Fruit fly (Drosophila melanogaster) whole organism, embryonic: ENCODE measurements around the gene Decay.

Experiments used
- B-H1 ChIP-seq: fragments of 200-800 bp; sonication (Bioruptor generic); IDR thresholded peaks from 3 replicates; pipeline ENCODE4 v1.3.6; 2022; ENCODE audit warnings: missing biosample characterization, missing genetic modification characterization
- Bdp1 ChIP-seq: fragments of 200-800 bp; sonication (Bioruptor generic); optimal IDR thresholded peaks from 3 replicates; lab custom pipeline; 2016; ENCODE audit warnings: missing biosample characterization, missing genetic modification characterization
- CG10267 ChIP-seq: fragments of 200-800 bp; sonication (Bioruptor generic); optimal IDR thresholded peaks from 2 replicates; lab custom pipeline; 2018; ENCODE audit warnings: missing biosample characterization, mild to moderate bottlenecking, missing genetic modification characterization, moderate library complexity
- CG11247 ChIP-seq: fragments of 200-800 bp; sonication (Bioruptor generic); IDR thresholded peaks from 2 replicates; pipeline ENCODE4 v1.3.6; 2022; ENCODE audit warnings: missing biosample characterization, missing genetic modification characterization
- CG11504 ChIP-seq: fragments of 200-800 bp; sonication (Bioruptor generic); optimal IDR thresholded peaks from 3 replicates; lab custom pipeline; 2019; ENCODE audit warnings: missing biosample characterization, mild to moderate bottlenecking, missing genetic modification characterization, moderate library complexity
- CG11695 ChIP-seq: fragments of 200-800 bp; sonication (Bioruptor generic); IDR thresholded peaks from 3 replicates; pipeline ENCODE4 v1.3.6; 2022; ENCODE audit warnings: missing biosample characterization, missing genetic modification characterization
- CG13123 ChIP-seq: fragments of 200-800 bp; sonication (Bioruptor generic); optimal IDR thresholded peaks from 2 replicates; lab custom pipeline; 2016; ENCODE audit warnings: missing biosample characterization, missing genetic modification characterization
- CG14667 ChIP-seq: fragments of 200-800 bp; sonication (Bioruptor generic); IDR thresholded peaks from 2 replicates; pipeline ENCODE4 v1.3.6; 2022; ENCODE audit warnings: missing biosample characterization, missing genetic modification characterization
- CG14710 ChIP-seq: fragments of 200-800 bp; sonication (Bioruptor generic); optimal IDR thresholded peaks from 3 replicates; lab custom pipeline; 2019; ENCODE audit warnings: missing biosample characterization, mild to moderate bottlenecking, missing genetic modification characterization, moderate library complexity
- CG15269 ChIP-seq: fragments of 200-800 bp; sonication (Bioruptor generic); optimal IDR thresholded peaks from 2 replicates; lab custom pipeline; 2018; ENCODE audit warnings: missing biosample characterization, mild to moderate bottlenecking, missing genetic modification characterization, moderate library complexity
- CG15601 ChIP-seq: fragments of 200-800 bp; sonication (Bioruptor generic); optimal IDR thresholded peaks from 3 replicates; lab custom pipeline; 2019; ENCODE audit warnings: missing biosample characterization, mild to moderate bottlenecking, missing genetic modification characterization, moderate library complexity
- CG16815 ChIP-seq: fragments of 200-800 bp; sonication (Bioruptor generic); optimal IDR thresholded peaks from 3 replicates; lab custom pipeline; 2017; ENCODE audit warnings: missing biosample characterization, mild to moderate bottlenecking, missing genetic modification characterization
- CG17385 ChIP-seq: fragments of 200-800 bp; sonication (Bioruptor generic); optimal IDR thresholded peaks from 3 replicates; lab custom pipeline; 2018; ENCODE audit warnings: missing biosample characterization, mild to moderate bottlenecking, missing genetic modification characterization
- CG2712 ChIP-seq: fragments of 200-800 bp; optimal IDR thresholded peaks from 3 replicates; lab custom pipeline; 2019; ENCODE audit warnings: missing biosample characterization, mild to moderate bottlenecking, missing genetic modification characterization, moderate library complexity
- CG31365 ChIP-seq: fragments of 200-800 bp; sonication (Bioruptor generic); optimal IDR thresholded peaks from 2 replicates; lab custom pipeline; 2018; ENCODE audit warnings: missing biosample characterization, mild to moderate bottlenecking, missing genetic modification characterization
- CG32532 ChIP-seq: fragments of 200-800 bp; sonication (Bioruptor generic); IDR thresholded peaks from 2 replicates; pipeline ENCODE4 v1.3.6; 2022; ENCODE audit warnings: missing biosample characterization, missing genetic modification characterization
- CG4820 ChIP-seq: fragments of 200-800 bp; sonication (Bioruptor generic); optimal IDR thresholded peaks from 3 replicates; lab custom pipeline; 2016; ENCODE audit warnings: missing biosample characterization, missing genetic modification characterization
- CG9876 ChIP-seq: fragments of 200-800 bp; sonication (Bioruptor generic); optimal IDR thresholded peaks from 2 replicates; lab custom pipeline; 2016; ENCODE audit warnings: missing biosample characterization, missing genetic modification characterization
- Doc2 ChIP-seq: fragments of 200-800 bp; sonication (Bioruptor generic); IDR thresholded peaks from 2 replicates; pipeline ENCODE4 v1.3.6; 2022; ENCODE audit warnings: missing biosample characterization, missing genetic modification characterization
- Doc3 ChIP-seq: fragments of 200-800 bp; sonication (Bioruptor generic); IDR thresholded peaks from 3 replicates; pipeline ENCODE4 v1.3.6; 2022; ENCODE audit warnings: missing biosample characterization, missing genetic modification characterization; ENCODE audit not compliant: partially characterized antibody
- E2f1 ChIP-seq: fragments of 200-800 bp; sonication (Bioruptor generic); IDR thresholded peaks from 2 replicates; pipeline ENCODE4 v1.3.6; 2022; ENCODE audit warnings: missing biosample characterization, missing genetic modification characterization
- ERR ChIP-seq: fragments of 200-800 bp; sonication (Bioruptor generic); optimal IDR thresholded peaks from 2 replicates; lab custom pipeline; 2016; ENCODE audit warnings: missing biosample characterization, missing genetic modification characterization
- Fer2 ChIP-seq: fragments of 200-800 bp; sonication (Bioruptor generic); optimal IDR thresholded peaks from 2 replicates; lab custom pipeline; 2018; ENCODE audit warnings: missing biosample characterization, mild to moderate bottlenecking, missing genetic modification characterization, moderate library complexity
- H2.0 ChIP-seq: fragments of 200-800 bp; sonication (Bioruptor generic); IDR thresholded peaks from 2 replicates; pipeline ENCODE4 v1.3.6; 2022; ENCODE audit warnings: missing biosample characterization, missing genetic modification characterization
- HmgZ ChIP-seq: fragments of 200-800 bp; sonication (Bioruptor generic); optimal IDR thresholded peaks from 2 replicates; lab custom pipeline; 2018; ENCODE audit warnings: missing biosample characterization, mild to moderate bottlenecking, missing genetic modification characterization
- Lim3 ChIP-seq: fragments of 200-800 bp; sonication (Bioruptor generic); IDR thresholded peaks from 2 replicates; pipeline ENCODE4 v1.3.6; 2022; ENCODE audit warnings: missing biosample characterization, missing genetic modification characterization
- Oli ChIP-seq: fragments of 200-800 bp; sonication (Bioruptor generic); optimal IDR thresholded peaks from 2 replicates; lab custom pipeline; 2018; ENCODE audit warnings: missing biosample characterization, mild to moderate bottlenecking, missing genetic modification characterization, moderate library complexity
- Optix ChIP-seq: fragments of 200-800 bp; sonication (Bioruptor generic); IDR thresholded peaks from 3 replicates; pipeline ENCODE4 v1.3.6; 2022; ENCODE audit warnings: missing biosample characterization, missing genetic modification characterization
- Scr ChIP-seq: fragments of 200-800 bp; sonication (Bioruptor generic); IDR thresholded peaks from 2 replicates; pipeline ENCODE4 v1.3.6; 2022; ENCODE audit warnings: missing biosample characterization, missing genetic modification characterization; ENCODE audit not compliant: partially characterized antibody
- Sry-β ChIP-seq: fragments of 200-800 bp; sonication (Bioruptor generic); optimal IDR thresholded peaks from 2 replicates; lab custom pipeline; 2018; ENCODE audit warnings: missing biosample characterization, mild to moderate bottlenecking, missing genetic modification characterization, moderate library complexity
- amos ChIP-seq: fragments of 200-800 bp; sonication (Bioruptor generic); IDR thresholded peaks from 2 replicates; pipeline ENCODE4 v1.3.6; 2022; ENCODE audit warnings: missing biosample characterization, missing genetic modification characterization; ENCODE audit not compliant: partially characterized antibody
- aop ChIP-seq: fragments of 200-800 bp; sonication (Bioruptor generic); IDR thresholded peaks from 2 replicates; pipeline ENCODE4 v1.3.6; 2022; ENCODE audit warnings: missing biosample characterization, missing genetic modification characterization
- bigmax ChIP-seq: fragments of 200-800 bp; sonication (Bioruptor generic); optimal IDR thresholded peaks from 2 replicates; lab custom pipeline; 2018; ENCODE audit warnings: missing biosample characterization, mild to moderate bottlenecking, missing genetic modification characterization
- bowl ChIP-seq: fragments of 200-800 bp; sonication (Bioruptor generic); IDR thresholded peaks from 2 replicates; pipeline ENCODE4 v1.3.6; 2022; ENCODE audit warnings: missing biosample characterization, missing genetic modification characterization
- btn ChIP-seq: fragments of 200-800 bp; sonication (Bioruptor generic); optimal IDR thresholded peaks from 2 replicates; lab custom pipeline; 2016; ENCODE audit warnings: missing biosample characterization, missing genetic modification characterization
- cato ChIP-seq: fragments of 200-800 bp; sonication (Bioruptor generic); optimal IDR thresholded peaks from 2 replicates; lab custom pipeline; 2016; ENCODE audit warnings: missing biosample characterization, missing genetic modification characterization, borderline replicate concordance
- cwo ChIP-seq: fragments of 200-800 bp; sonication (Bioruptor generic); optimal IDR thresholded peaks from 3 replicates; lab custom pipeline; 2017; ENCODE audit warnings: missing biosample characterization, missing genetic modification characterization, mild to moderate bottlenecking, moderate library complexity, missing genetic modification reagents
- disco-r ChIP-seq: fragments of 200-800 bp; sonication (Bioruptor generic); optimal IDR thresholded peaks from 2 replicates; lab custom pipeline; 2016; ENCODE audit warnings: missing biosample characterization, missing genetic modification characterization
- dmrt99B ChIP-seq: fragments of 200-800 bp; sonication (Bioruptor generic); optimal IDR thresholded peaks from 2 replicates; lab custom pipeline; 2018; ENCODE audit warnings: missing biosample characterization, mild to moderate bottlenecking, missing genetic modification characterization, moderate library complexity
- fd64A ChIP-seq: fragments of 200-800 bp; sonication (Bioruptor generic); optimal IDR thresholded peaks from 3 replicates; lab custom pipeline; 2018; ENCODE audit warnings: missing biosample characterization, mild to moderate bottlenecking, missing genetic modification characterization
- gfzf ChIP-seq: fragments of 200-800 bp; sonication (Bioruptor generic); optimal IDR thresholded peaks from 2 replicates; lab custom pipeline; 2016; ENCODE audit warnings: missing biosample characterization, mild to moderate bottlenecking, missing genetic modification characterization, moderate library complexity
- h ChIP-seq: fragments of >200 bp; optimal IDR thresholded peaks from 2 replicates; lab custom pipeline; 2017
- knrl ChIP-seq: fragments of 200-800 bp; sonication (Bioruptor generic); IDR thresholded peaks from 3 replicates; pipeline ENCODE4 v1.3.6; 2022; ENCODE audit warnings: missing biosample characterization, missing genetic modification characterization; ENCODE audit not compliant: partially characterized antibody
- lilli ChIP-seq: fragments of 200-800 bp; sonication (Bioruptor generic); optimal IDR thresholded peaks from 3 replicates; lab custom pipeline; 2016; ENCODE audit warnings: missing biosample characterization, missing genetic modification characterization
- luna ChIP-seq: fragments of 200-800 bp; sonication (Bioruptor generic); optimal IDR thresholded peaks from 2 replicates; lab custom pipeline; 2016; ENCODE audit warnings: missing biosample characterization, missing genetic modification characterization
- pb ChIP-seq: fragments of 200-800 bp; sonication (Bioruptor generic); optimal IDR thresholded peaks from 3 replicates; lab custom pipeline; 2016; ENCODE audit warnings: missing biosample characterization, missing genetic modification characterization
- peb ChIP-seq: fragments of 200-800 bp; sonication (Bioruptor generic); IDR thresholded peaks from 2 replicates; pipeline ENCODE4 v1.3.6; 2022; ENCODE audit warnings: missing biosample characterization, missing genetic modification characterization
- phol ChIP-seq: fragments of 200-800 bp; sonication (Bioruptor generic); optimal IDR thresholded peaks from 3 replicates; lab custom pipeline; 2018; ENCODE audit warnings: missing biosample characterization, mild to moderate bottlenecking, missing genetic modification characterization, moderate library complexity
- salm ChIP-seq: fragments of 200-800 bp; sonication (Bioruptor generic); optimal IDR thresholded peaks from 2 replicates; lab custom pipeline; 2018; ENCODE audit warnings: missing biosample characterization, mild to moderate bottlenecking, missing genetic modification characterization
- sens-2 ChIP-seq: fragments of 200-800 bp; sonication (Bioruptor generic); IDR thresholded peaks from 2 replicates; pipeline ENCODE4 v1.3.6; 2022; ENCODE audit warnings: missing biosample characterization, missing genetic modification characterization
- sisA ChIP-seq: fragments of 200-800 bp; sonication (Bioruptor generic); IDR thresholded peaks from 2 replicates; pipeline ENCODE4 v1.3.6; 2022; ENCODE audit warnings: missing biosample characterization, missing genetic modification characterization
- tin ChIP-seq: fragments of 200-800 bp; sonication (Bioruptor generic); optimal IDR thresholded peaks from 3 replicates; lab custom pipeline; 2016; ENCODE audit warnings: missing biosample characterization, missing genetic modification characterization

Decay gene

dm6 chr3R:16455875-16456274, 45.0 kb downstream of the Decay start, which contains the start of gene CG14883 (continued):
- no peak for TF ChIP-seq B-H1 (GFP tag; lab: Robert Waterston, UW)
- no peak for TF ChIP-seq Sry-β (GFP tag; lab: Kevin White, UChicago)
- TF ChIP-seq tin: no peak
- no peak for TF ChIP-seq ERR (GFP tag; lab: Kevin White, UChicago)
- TF ChIP-seq peb: no peak
- TF ChIP-seq bowl (GFP tag; lab: Robert Waterston, UW): no peak
- no peak for TF ChIP-seq CG9876 (GFP tag; lab: Kevin White, UChicago)
- TF ChIP-seq CG11247: no peak
- TF ChIP-seq CG16815 (GFP tag; lab: Kevin White, UChicago): no peak
- TF ChIP-seq CG32532 (GFP tag; lab: Robert Waterston, UW): no peak
- no peak for TF ChIP-seq cato (GFP tag; lab: Kevin White, UChicago)
- no peak for TF ChIP-seq phol (tag; lab: Kevin White, UChicago)
- TF ChIP-seq Fer2 (tag; lab: Kevin White, UChicago): no peak
- TF ChIP-seq btn (GFP tag; lab: Kevin White, UChicago): no peak
- TF ChIP-seq disco-r: no peak
- TF ChIP-seq CG13123: no peak
- peak; percentile 79 for TF ChIP-seq bigmax (GFP tag; lab: Kevin White, UChicago)
- peak; percentile 53 for TF ChIP-seq Scr (GFP tag; lab: Robert Waterston, UW)
- no peak for TF ChIP-seq CG11695 (GFP tag; lab: Robert Waterston, UW)
- TF ChIP-seq Lim3 (GFP tag; lab: Robert Waterston, UW): no peak
- TF ChIP-seq H2.0: no peak
- TF ChIP-seq Bdp1 (GFP tag; lab: Kevin White, UChicago): no peak
- TF ChIP-seq fd64A (GFP tag; lab: Kevin White, UChicago): no peak
- no peak for TF ChIP-seq salm (tag; lab: Kevin White, UChicago)
- no peak for TF ChIP-seq pb (GFP tag; lab: Kevin White, UChicago)
- no peak for TF ChIP-seq h (lab: Kevin White, UChicago)
- no peak for TF ChIP-seq CG14710
- no peak for TF ChIP-seq Optix (GFP tag; lab: Robert Waterston, UW)
- no peak for TF ChIP-seq E2f1 (GFP tag; lab: Robert Waterston, UW)
- no peak for TF ChIP-seq HmgZ (tag; lab: Kevin White, UChicago)
- 0 out of 3 replicates have a peak, but pooled peaks have one; percentile 17 for TF ChIP-seq knrl (GFP tag; lab: Robert Waterston, UW)
- no peak for TF ChIP-seq gfzf (GFP tag; lab: Kevin White, UChicago)
- TF ChIP-seq CG14667 (GFP tag; lab: Robert Waterston, UW): no peak
- TF ChIP-seq CG15601 (tag; lab: Kevin White, UChicago): no peak
- TF ChIP-seq CG17385: no peak
- peak; percentile 44; the same call in 1 of the 2 replicates for TF ChIP-seq amos (GFP tag; lab: Robert Waterston, UW)
- no peak for TF ChIP-seq lilli (GFP tag; lab: Kevin White, UChicago)
- TF ChIP-seq CG11504: no peak
- 0 out of 3 replicates have a peak, but pooled peaks have one; percentile 39 for TF ChIP-seq Doc3 (GFP tag; lab: Robert Waterston, UW)
- TF ChIP-seq aop (GFP tag; lab: Robert Waterston, UW): no peak
- no peak for TF ChIP-seq cwo (GFP tag; lab: Kevin White, UChicago)
- TF ChIP-seq CG2712 (tag; lab: Kevin White, UChicago): no peak
- TF ChIP-seq luna (GFP tag; lab: Kevin White, UChicago): no peak
- no peak for TF ChIP-seq sisA (GFP tag; lab: Robert Waterston, UW)
- no peak for TF ChIP-seq Oli (tag; lab: Kevin White, UChicago)
- no peak for TF ChIP-seq CG31365 (tag; lab: Kevin White, UChicago)
- no peak for TF ChIP-seq dmrt99B (tag; lab: Kevin White, UChicago)
- no peak for TF ChIP-seq CG15269 (tag; lab: Kevin White, UChicago)
- TF ChIP-seq CG4820: no peak
- no peak for TF ChIP-seq Doc2 (GFP tag; lab: Robert Waterston, UW)
- TF ChIP-seq sens-2 (GFP tag; lab: Robert Waterston, UW): no peak
- TF ChIP-seq CG10267 (tag; lab: Kevin White, UChicago): peak; percentile 14
